Fruit fly (Drosophila melanogaster) whole organism, embryonic: ENCODE results near the gene dre4.

Source experiments
- Antp ChIP-seq: fragments of 200-800 bp; sonication (Bioruptor generic); optimal IDR thresholded peaks from 3 replicates; lab custom pipeline; 2016; ENCODE audit warnings: missing biosample characterization, missing genetic modification characterization
- CG10462 ChIP-seq: fragments of 200-800 bp; sonication (Bioruptor generic); optimal IDR thresholded peaks from 2 replicates; lab custom pipeline; 2016; ENCODE audit warnings: missing biosample characterization, missing genetic modification characterization
- CG11085 ChIP-seq: fragments of 200-800 bp; sonication (Bioruptor generic); IDR thresholded peaks from 2 replicates; pipeline ENCODE4 v1.3.6; 2022; ENCODE audit warnings: missing biosample characterization, missing genetic modification characterization
- CG12769 ChIP-seq: fragments of 200-800 bp; sonication (Bioruptor generic); optimal IDR thresholded peaks from 2 replicates; lab custom pipeline; 2019; ENCODE audit warnings: missing biosample characterization, mild to moderate bottlenecking, missing genetic modification characterization, moderate library complexity
- CG13894 ChIP-seq: fragments of 200-800 bp; sonication (Bioruptor generic); optimal IDR thresholded peaks from 3 replicates; lab custom pipeline; 2018; ENCODE audit warnings: missing biosample characterization, mild to moderate bottlenecking, missing genetic modification characterization, moderate library complexity
- CG15601 ChIP-seq: fragments of 200-800 bp; sonication (Bioruptor generic); optimal IDR thresholded peaks from 3 replicates; lab custom pipeline; 2019; ENCODE audit warnings: missing biosample characterization, mild to moderate bottlenecking, missing genetic modification characterization, moderate library complexity
- CG15696 ChIP-seq: fragments of 200-800 bp; sonication (Bioruptor generic); optimal IDR thresholded peaks from 2 replicates; lab custom pipeline; 2019; ENCODE audit warnings: missing biosample characterization, mild to moderate bottlenecking, missing genetic modification characterization, moderate library complexity
- CG17328 ChIP-seq: fragments of 200-800 bp; sonication (Bioruptor generic); IDR thresholded peaks from 2 replicates; pipeline ENCODE4 v1.3.6; 2022; ENCODE audit warnings: missing biosample characterization, missing genetic modification characterization
- CG18262 ChIP-seq: fragments of 200-800 bp; optimal IDR thresholded peaks from 3 replicates; lab custom pipeline; 2019; ENCODE audit warnings: missing biosample characterization, mild to moderate bottlenecking, missing genetic modification characterization, moderate library complexity
- CG18599 ChIP-seq: fragments of 200-800 bp; sonication (Bioruptor generic); optimal IDR thresholded peaks from 3 replicates; lab custom pipeline; 2017; ENCODE audit warnings: missing biosample characterization, missing genetic modification characterization, mild to moderate bottlenecking, moderate library complexity, missing genetic modification reagents
- CG31441 ChIP-seq: fragments of 200-800 bp; sonication (Bioruptor generic); IDR thresholded peaks from 2 replicates; pipeline ENCODE4 v1.3.6; 2022; ENCODE audit warnings: missing biosample characterization, missing genetic modification characterization
- CG3163 ChIP-seq: fragments of 200-800 bp; sonication (Bioruptor generic); optimal IDR thresholded peaks from 3 replicates; lab custom pipeline; 2016; ENCODE audit warnings: missing biosample characterization, missing genetic modification characterization
- CG4424 ChIP-seq: fragments of 200-800 bp; sonication (Bioruptor generic); optimal IDR thresholded peaks from 3 replicates; lab custom pipeline; 2016; ENCODE audit warnings: missing biosample characterization, missing genetic modification characterization
- CG4707 ChIP-seq: fragments of 200-800 bp; sonication (Bioruptor generic); optimal IDR thresholded peaks from 2 replicates; lab custom pipeline; 2018; ENCODE audit warnings: missing biosample characterization, mild to moderate bottlenecking, missing genetic modification characterization, moderate library complexity
- CG4730 ChIP-seq: fragments of 200-800 bp; sonication (Bioruptor generic); IDR thresholded peaks from 2 replicates; pipeline ENCODE4 v1.3.6; 2022; ENCODE audit warnings: missing biosample characterization, missing genetic modification characterization
- CG7357 ChIP-seq: fragments of 200-800 bp; sonication (Bioruptor generic); IDR thresholded peaks from 3 replicates; pipeline ENCODE4 v1.3.6; 2022; ENCODE audit warnings: missing biosample characterization, missing genetic modification characterization
- CG9215 ChIP-seq: fragments of 200-800 bp; sonication (Bioruptor generic); IDR thresholded peaks from 2 replicates; pipeline ENCODE4 v1.3.6; 2022; ENCODE audit warnings: missing biosample characterization, missing genetic modification characterization
- CG9797 ChIP-seq: fragments of 200-800 bp; sonication (Bioruptor generic); optimal IDR thresholded peaks from 3 replicates; lab custom pipeline; 2018; ENCODE audit warnings: missing biosample characterization, mild to moderate bottlenecking, missing genetic modification characterization
- CG9932 ChIP-seq: fragments of 200-800 bp; sonication (Bioruptor generic); IDR thresholded peaks from 2 replicates; pipeline ENCODE4 v1.3.6; 2022; ENCODE audit warnings: missing biosample characterization, missing genetic modification characterization
- CoRest ChIP-seq: fragments of 200-800 bp; sonication (Bioruptor generic); optimal IDR thresholded peaks from 3 replicates; lab custom pipeline; 2018; ENCODE audit warnings: missing biosample characterization, mild to moderate bottlenecking, missing genetic modification characterization, moderate library complexity
- Dek ChIP-seq: fragments of 200-800 bp; sonication (Bioruptor generic); optimal IDR thresholded peaks from 3 replicates; lab custom pipeline; 2019; ENCODE audit warnings: missing biosample characterization, mild to moderate bottlenecking, missing genetic modification characterization, moderate library complexity
- GATAe ChIP-seq: fragments of 200-800 bp; sonication (Bioruptor generic); conservative IDR thresholded peaks from 2 replicates; pipeline ENCODE4 v1.3.6; 2022; ENCODE audit warnings: missing biosample characterization, missing genetic modification characterization
- Gsc ChIP-seq: fragments of 200-800 bp; sonication (Bioruptor generic); IDR thresholded peaks from 2 replicates; pipeline ENCODE4 v1.3.6; 2022; ENCODE audit warnings: missing biosample characterization, missing genetic modification characterization
- Med ChIP-seq: fragments of 200-800 bp; sonication (Bioruptor generic); peaks from one replicate; lab custom pipeline; 2016; ENCODE audit warnings: missing biosample characterization, missing genetic modification characterization, mild to moderate bottlenecking, inconsistent platforms, moderate library complexity
- Mes4 ChIP-seq: fragments of 200-800 bp; sonication (Bioruptor generic); optimal IDR thresholded peaks from 2 replicates; lab custom pipeline; 2016; ENCODE audit warnings: missing biosample characterization, missing genetic modification characterization
- Optix ChIP-seq: fragments of 200-800 bp; sonication (Bioruptor generic); IDR thresholded peaks from 3 replicates; pipeline ENCODE4 v1.3.6; 2022; ENCODE audit warnings: missing biosample characterization, missing genetic modification characterization
- Rfx ChIP-seq: fragments of 200-800 bp; sonication (Bioruptor generic); IDR thresholded peaks from 2 replicates; pipeline ENCODE4 v1.3.6; 2022; ENCODE audit warnings: missing biosample characterization, missing genetic modification characterization
- TFAM ChIP-seq: fragments of 200-800 bp; sonication (Bioruptor generic); optimal IDR thresholded peaks from 2 replicates; lab custom pipeline; 2017; ENCODE audit warnings: missing biosample characterization, missing genetic modification characterization, inconsistent platforms
- Tbp ChIP-seq: fragments of >200 bp; optimal IDR thresholded peaks from 2 replicates; lab custom pipeline; 2018; ENCODE audit warnings: missing biosample characterization, missing genetic modification characterization
- YL-1 ChIP-seq: fragments of 200-800 bp; sonication (Bioruptor generic); optimal IDR thresholded peaks from 3 replicates; lab custom pipeline; 2017; ENCODE audit warnings: missing biosample characterization, mild to moderate bottlenecking, missing genetic modification characterization
- ash1 ChIP-seq: fragments of 200-800 bp; sonication (Bioruptor generic); optimal IDR thresholded peaks from 2 replicates; lab custom pipeline; 2018; ENCODE audit warnings: missing biosample characterization, mild to moderate bottlenecking, missing genetic modification characterization
- crol ChIP-seq: fragments of 200-800 bp; sonication (Bioruptor generic); IDR thresholded peaks from 2 replicates; pipeline ENCODE4 v1.3.6; 2022; ENCODE audit warnings: missing biosample characterization, missing genetic modification characterization
- da ChIP-seq: fragments of 200-800 bp; sonication (Bioruptor generic); optimal IDR thresholded peaks from 2 replicates; lab custom pipeline; 2016; ENCODE audit warnings: missing biosample characterization, missing genetic modification characterization
- dan ChIP-seq: fragments of 200-800 bp; sonication (Bioruptor generic); IDR thresholded peaks from 2 replicates; pipeline ENCODE4 v1.3.6; 2022; ENCODE audit warnings: missing biosample characterization, missing genetic modification characterization
- dpn ChIP-seq, 2 experiments: fragments of 200-800 bp; sonication (Bioruptor generic); optimal IDR thresholded peaks; 3 replicates each; lab custom pipeline; 2016; ENCODE audit warnings: missing biosample characterization in 2 of 2, missing genetic modification characterization in 2 of 2
- her ChIP-seq: fragments of 200-800 bp; sonication (Bioruptor generic); optimal IDR thresholded peaks from 2 replicates; lab custom pipeline; 2016; ENCODE audit warnings: missing biosample characterization, missing genetic modification characterization
- jing ChIP-seq: fragments of 200-800 bp; sonication (Bioruptor generic); optimal IDR thresholded peaks from 2 replicates; lab custom pipeline; 2018; ENCODE audit warnings: missing biosample characterization, mild to moderate bottlenecking, missing genetic modification characterization
- jumu ChIP-seq: fragments of 200-800 bp; sonication (Bioruptor generic); optimal IDR thresholded peaks from 3 replicates; lab custom pipeline; 2016; ENCODE audit warnings: missing biosample characterization, missing genetic modification characterization
- lab ChIP-seq: fragments of 200-800 bp; sonication (Bioruptor generic); optimal IDR thresholded peaks from 3 replicates; lab custom pipeline; 2017; ENCODE audit warnings: missing biosample characterization, missing genetic modification characterization, mild to moderate bottlenecking, moderate library complexity, missing genetic modification reagents
- lmd ChIP-seq: fragments of 200-800 bp; sonication (Bioruptor generic); IDR thresholded peaks from 2 replicates; pipeline ENCODE4 v1.3.6; 2022; ENCODE audit warnings: missing biosample characterization, missing genetic modification characterization
- nom ChIP-seq: fragments of 200-800 bp; sonication (Bioruptor generic); optimal IDR thresholded peaks from 2 replicates; lab custom pipeline; 2017; ENCODE audit warnings: missing biosample characterization, missing genetic modification characterization, mild to moderate bottlenecking, moderate library complexity, missing genetic modification reagents
- onecut ChIP-seq: fragments of 200-800 bp; sonication (Bioruptor generic); IDR thresholded peaks from 2 replicates; pipeline ENCODE4 v1.3.6; 2022; ENCODE audit warnings: missing biosample characterization, missing genetic modification characterization
- p53 ChIP-seq: fragments of 200-800 bp; sonication (Bioruptor generic); optimal IDR thresholded peaks from 2 replicates; lab custom pipeline; 2016; ENCODE audit warnings: missing biosample characterization, missing genetic modification characterization
- pb ChIP-seq: fragments of 200-800 bp; sonication (Bioruptor generic); optimal IDR thresholded peaks from 3 replicates; lab custom pipeline; 2016; ENCODE audit warnings: missing biosample characterization, missing genetic modification characterization
- salm ChIP-seq: fragments of 200-800 bp; sonication (Bioruptor generic); optimal IDR thresholded peaks from 2 replicates; lab custom pipeline; 2018; ENCODE audit warnings: missing biosample characterization, mild to moderate bottlenecking, missing genetic modification characterization
- so ChIP-seq: fragments of 200-800 bp; sonication (Bioruptor generic); IDR thresholded peaks from 3 replicates; pipeline ENCODE4 v1.3.6; 2022; ENCODE audit warnings: missing biosample characterization, missing genetic modification characterization
- sob ChIP-seq: fragments of 200-800 bp; sonication (Bioruptor generic); IDR thresholded peaks from 2 replicates; pipeline ENCODE4 v1.3.6; 2022; ENCODE audit warnings: missing biosample characterization, missing genetic modification characterization
- sug ChIP-seq: fragments of 200-800 bp; optimal IDR thresholded peaks from 2 replicates; lab custom pipeline; 2019; ENCODE audit warnings: missing biosample characterization, mild to moderate bottlenecking, missing genetic modification characterization, moderate library complexity
- tap ChIP-seq: fragments of 200-800 bp; optimal IDR thresholded peaks from 3 replicates; lab custom pipeline; 2019; ENCODE audit warnings: missing biosample characterization, mild to moderate bottlenecking, missing genetic modification characterization, moderate library complexity
- vfl ChIP-seq: fragments of 200-800 bp; sonication (Bioruptor generic); optimal IDR thresholded peaks from 2 replicates; lab custom pipeline; 2016; ENCODE audit warnings: missing biosample characterization, missing genetic modification characterization
- vvl ChIP-seq: fragments of 200-800 bp; sonication (Bioruptor generic); IDR thresholded peaks from 2 replicates; pipeline ENCODE4 v1.3.6; 2022; ENCODE audit warnings: missing biosample characterization, missing genetic modification characterization
- zen2 ChIP-seq: fragments of 200-800 bp; sonication (Bioruptor generic); IDR thresholded peaks from 3 replicates; pipeline ENCODE4 v1.3.6; 2022; ENCODE audit warnings: missing biosample characterization, missing genetic modification characterization; ENCODE audit not compliant: partially characterized antibody

The dre4 gene

DNA sequence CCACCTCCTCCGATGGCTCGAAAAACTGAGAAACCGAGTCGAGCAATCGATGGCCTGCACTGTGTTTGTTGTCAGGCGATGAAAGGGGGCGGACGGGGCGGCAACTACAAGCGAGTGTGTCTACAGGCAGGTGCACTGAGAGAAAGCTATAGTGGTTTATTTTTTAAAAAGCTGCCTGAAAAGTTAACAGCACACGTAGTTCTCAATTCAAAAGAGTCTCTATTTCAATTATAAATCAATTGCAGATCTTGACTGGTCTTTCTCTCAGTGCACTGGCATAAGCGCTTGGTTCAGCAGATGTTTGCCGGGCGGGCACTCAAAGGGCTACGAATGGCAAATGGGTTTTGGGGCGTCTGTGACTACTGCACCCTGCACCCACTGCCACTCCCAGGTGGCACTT, 4.6 kb upstream of the dre4 start (continued):
- no peak for TF ChIP-seq CG13894 (tag; lab: Kevin White, UChicago)
- peak; percentile 65; the same call in 1 of the 2 replicates for TF ChIP-seq lmd (GFP tag; lab: Robert Waterston, UW)
- TF ChIP-seq CG9215 (GFP tag; lab: Robert Waterston, UW) = peak; percentile 6; the same call in 1 of the 2 replicates
- no peak for TF ChIP-seq CG4707
- peak; percentile 35; the same call in 1 of the 2 replicates for TF ChIP-seq onecut
- no peak for TF ChIP-seq CG11085 (GFP tag; lab: Robert Waterston, UW)
- no peak for TF ChIP-seq so (GFP tag; lab: Robert Waterston, UW)
- peak; percentile 90 for TF ChIP-seq Med
- 0 out of 2 replicates have a peak, but pooled peaks have one; percentile 22 for TF ChIP-seq CG31441 (GFP tag; lab: Robert Waterston, UW)
- no peak for TF ChIP-seq Tbp (GFP tag; lab: Kevin White, UChicago)
- no peak for TF ChIP-seq CG15696 (tag; lab: Kevin White, UChicago)
- TF ChIP-seq Mes4 (GFP tag; lab: Kevin White, UChicago) = no peak
- TF ChIP-seq her (GFP tag; lab: Kevin White, UChicago) = no peak
- TF ChIP-seq pb (GFP tag; lab: Kevin White, UChicago) = no peak
- peak; percentile 66 for TF ChIP-seq lab (GFP tag; lab: Kevin White, UChicago)
- TF ChIP-seq Dek (tag; lab: Kevin White, UChicago) = no peak
- peak; percentile 49; the same call in 1 of the 2 replicates for TF ChIP-seq sob (GFP tag; lab: Robert Waterston, UW)
- no peak for TF ChIP-seq CG4424 (GFP tag; lab: Kevin White, UChicago)
- 0 out of 2 replicates have a peak, but pooled peaks have one; percentile 29 for TF ChIP-seq CG4730 (GFP tag; lab: Robert Waterston, UW)
- no peak for TF ChIP-seq jing (GFP tag; lab: Kevin White, UChicago)
- 0 out of 3 replicates have a peak, but pooled peaks have one; percentile 34 for TF ChIP-seq CG7357 (GFP tag; lab: Robert Waterston, UW)
- TF ChIP-seq CG18262 = no peak
- peak; percentile 34 for TF ChIP-seq Antp (GFP tag; lab: Kevin White, UChicago)
- peak; percentile 45 for TF ChIP-seq CG9932 (GFP tag; lab: Robert Waterston, UW)
- TF ChIP-seq CG9797 (GFP tag; lab: Kevin White, UChicago) = no peak
- TF ChIP-seq YL-1 (GFP tag; lab: Kevin White, UChicago) = no peak
- TF ChIP-seq crol = no peak
- no peak for TF ChIP-seq CG17328 (GFP tag; lab: Robert Waterston, UW)
- TF ChIP-seq Rfx (GFP tag; lab: Robert Waterston, UW) = peak; percentile 78
- no peak for TF ChIP-seq nom (GFP tag; lab: Kevin White, UChicago)
- no peak for TF ChIP-seq jumu (GFP tag; lab: Kevin White, UChicago)
- no peak for TF ChIP-seq CG12769
- no peak for TF ChIP-seq p53 (GFP tag; lab: Kevin White, UChicago)
- no peak for TF ChIP-seq CG15601 (tag; lab: Kevin White, UChicago)
- peak; percentile 80 for TF ChIP-seq vvl (GFP tag; lab: Robert Waterston, UW)
- peak; percentile 59 for TF ChIP-seq CG18599 (GFP tag; lab: Kevin White, UChicago)
- TF ChIP-seq CG10462 (GFP tag; lab: Kevin White, UChicago) = no peak
- no peak for TF ChIP-seq TFAM
- TF ChIP-seq zen2 = no peak
- TF ChIP-seq dpn (GFP tag; optimal IDR thresholded peaks at IDR 0.05; lab: Kevin White, UChicago) = no peak
- TF ChIP-seq sug (tag; lab: Kevin White, UChicago) = no peak
- TF ChIP-seq GATAe (GFP tag; lab: Robert Waterston, UW) = 0 out of 2 replicates have a peak, but pooled peaks have one; percentile 29
- TF ChIP-seq tap (tag; lab: Kevin White, UChicago) = no peak
- no peak for TF ChIP-seq Optix
- no peak for TF ChIP-seq salm (tag; lab: Kevin White, UChicago)
- no peak for TF ChIP-seq CG3163 (GFP tag; lab: Kevin White, UChicago)
- no peak for TF ChIP-seq CoRest
- no peak for TF ChIP-seq ash1 (GFP tag; lab: Kevin White, UChicago)
- TF ChIP-seq dan (GFP tag; lab: Robert Waterston, UW) = no peak
- no peak for TF ChIP-seq Gsc (GFP tag; lab: Robert Waterston, UW)
- TF ChIP-seq vfl (GFP tag; lab: Kevin White, UChicago) = no peak
- no peak for TF ChIP-seq da (GFP tag; lab: Kevin White, UChicago)
